Worm (Caenorhabditis elegans): Measurements from ENCODE around the gene eef-1B.1.

- no peak for TF ChIP-seq egl-18 (GFP tag; IDR thresholded peaks at IDR 0.05)
- no peak for TF ChIP-seq lin-35 (GFP tag; optimal IDR thresholded peaks at IDR 0.05)
- TF ChIP-seq egl-44 (GFP tag; IDR thresholded peaks at IDR 0.05) = no peak
- TF ChIP-seq ccch-3 (GFP tag; optimal IDR thresholded peaks at IDR 0.05) = no peak
- no peak for TF ChIP-seq mel-28 (tag; optimal IDR thresholded peaks at IDR 0.05; ENCODE audit: borderline replicate concordance)
- no peak for TF ChIP-seq lin-26 (GFP tag; IDR thresholded peaks at IDR 0.05)
Measured at ce11 chrIII:7996353-7996752, 23.2 kb upstream of the eef-1B.1 start, which contains the start of gene npr-17.
